Worm (Caenorhabditis elegans): Measurements from ENCODE around the gene R102.10.
"Not testable (repeated sequence)": the region's sequence is repeated elsewhere in the genome, so short reads cannot be mapped to it uniquely, and the experiment has no call there.

R102.10 gene

DNA sequence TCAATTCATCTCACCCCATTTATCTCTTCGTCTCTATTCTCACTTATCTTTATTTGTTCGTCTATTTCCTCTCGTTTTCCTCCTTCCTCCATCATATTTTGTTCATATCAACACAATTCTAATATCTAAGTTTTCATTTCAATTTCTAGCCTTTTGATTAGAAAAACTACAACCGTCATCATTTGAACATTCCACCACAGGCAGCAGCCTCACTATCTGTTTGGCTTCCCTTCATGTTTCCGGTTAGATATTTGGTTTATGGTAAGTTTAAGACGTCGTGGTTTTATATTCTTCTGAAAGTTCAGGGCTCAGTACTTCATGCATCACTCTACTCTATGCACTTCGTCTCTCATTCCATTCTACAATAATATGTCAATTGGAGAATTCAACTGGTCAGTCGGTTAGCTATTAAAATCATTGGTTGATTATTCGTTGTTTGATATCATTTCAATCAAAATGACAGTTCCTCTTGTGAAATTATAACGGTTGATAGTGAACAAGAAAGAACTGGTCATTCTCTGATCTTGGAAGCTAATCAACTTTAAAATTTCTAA lies 48.4 kb upstream of the R102.10 start, which contains the start of gene K08C7.1 (continued):
- TF ChIP-seq hlh-11 (tag; optimal IDR thresholded peaks at IDR 0.05) (peak; percentile 18), spr-1 (tag; optimal IDR thresholded peaks at IDR 0.05) (no peak), hif-1 (tag; optimal IDR thresholded peaks at IDR 0.05) (no peak), tag-97 (GFP tag; IDR thresholded peaks at IDR 0.05) (no peak), tra-1 (GFP tag; IDR thresholded peaks at IDR 0.05) (no peak), nhr-28 (tag; optimal IDR thresholded peaks at IDR 0.05) (peak; percentile 40), hmg-1.1 (GFP tag; IDR thresholded peaks at IDR 0.05) (no peak), ceh-62 (tag; optimal IDR thresholded peaks at IDR 0.05) (no peak), snpc-4 (tag; optimal IDR thresholded peaks at IDR 0.05) (no peak), mxl-2 (GFP tag; conservative IDR thresholded peaks at IDR 0.05) (no peak), lir-3 (tag; optimal IDR thresholded peaks at IDR 0.05) (no peak), ceh-20 (GFP tag; IDR thresholded peaks at IDR 0.05) (no peak), ces-1 (GFP tag; optimal IDR thresholded peaks at IDR 0.05) (no peak), lin-39 (tag; optimal IDR thresholded peaks at IDR 0.05) (no peak), daf-16 (GFP tag; optimal IDR thresholded peaks at IDR 0.05) (no peak), daf-16 (tag; optimal IDR thresholded peaks at IDR 0.05) (peak; percentile 48), ztf-11 (tag; optimal IDR thresholded peaks at IDR 0.05) (no peak), mxl-3 (GFP tag; optimal IDR thresholded peaks at IDR 0.05) (no peak), lin-38 (GFP tag; IDR thresholded peaks at IDR 0.05) (no peak), fos-1 (tag; optimal IDR thresholded peaks at IDR 0.05) (no peak), rbr-2 (tag; optimal IDR thresholded peaks at IDR 0.05) (no peak), fkh-10 (GFP tag; optimal IDR thresholded peaks at IDR 0.05) (no peak), php-3 (GFP tag; IDR thresholded peaks at IDR 0.05) (no peak), saeg-2 (GFP tag; IDR thresholded peaks at IDR 0.05) (no peak), Y5F2A.4 (GFP tag; optimal IDR thresholded peaks at IDR 0.05) (no peak), vab-7 (GFP tag; IDR thresholded peaks at IDR 0.05) (no peak)

DNA sequence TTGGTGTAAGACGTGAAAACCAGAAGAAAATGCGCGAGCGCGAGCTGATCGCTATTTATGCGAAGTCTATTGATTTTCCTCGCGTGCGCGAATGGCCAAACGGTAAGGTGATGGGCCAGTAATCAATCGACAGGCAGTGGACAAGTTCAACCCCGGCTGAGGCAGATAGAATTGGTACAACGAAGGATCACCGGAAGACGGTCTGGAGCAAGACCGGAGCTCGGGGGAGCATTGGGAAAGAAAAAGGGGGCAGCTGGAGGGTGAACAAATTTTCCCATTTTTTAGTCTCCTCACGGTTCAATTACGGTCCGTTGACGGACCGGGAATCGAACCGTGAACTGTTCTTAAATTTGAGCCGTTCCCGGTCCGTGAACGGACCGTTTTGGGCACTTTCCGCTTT lies 46.9 kb upstream of the R102.10 start:
- TF ChIP-seq tra-1 (GFP tag; IDR thresholded peaks at IDR 0.05) (peak; percentile 70), snpc-1.2 (GFP tag; IDR thresholded peaks at IDR 0.05) (peak; percentile 94), php-3 (GFP tag; IDR thresholded peaks at IDR 0.05) (0 out of 2 replicates have a peak, but pooled peaks have one; percentile 42), arid-1 (GFP tag; conservative IDR thresholded peaks at IDR 0.05) (peak; percentile 85), Y48G9A.11 (GFP tag; IDR thresholded peaks at IDR 0.05) (peak; percentile 65), madf-9 (GFP tag; conservative IDR thresholded peaks at IDR 0.05) (0 out of 2 replicates have a peak, but pooled peaks have one; percentile 18), F44E2.7 (GFP tag; IDR thresholded peaks at IDR 0.05) (peak; percentile 83; the same call in 1 of the 2 replicates), dmd-8 (GFP tag; IDR thresholded peaks at IDR 0.05) (peak; percentile 97), D1046.2 (GFP tag; IDR thresholded peaks at IDR 0.05) (0 out of 2 replicates have a peak, but pooled peaks have one; percentile 70), nhr-41 (GFP tag; IDR thresholded peaks at IDR 0.05) (peak; percentile 80; the same call in 1 of the 2 replicates), madf-5 (GFP tag; IDR thresholded peaks at IDR 0.05) (0 out of 4 replicates have a peak, but pooled peaks of 1 of the 2 experiments have one; percentile 42), mxl-2 (GFP tag; conservative IDR thresholded peaks at IDR 0.05) (peak; percentile 51; the same call in 1 of the 2 replicates), vab-7 (GFP tag; IDR thresholded peaks at IDR 0.05) (peak; percentile 65), ceh-44 (GFP tag; IDR thresholded peaks at IDR 0.05) (peak; percentile 71), T26A8.4 (GFP tag; IDR thresholded peaks at IDR 0.05) (peak; percentile 66), F26F4.8 (GFP tag; conservative IDR thresholded peaks at IDR 0.05) (peak; percentile 83), lin-1 (GFP tag; IDR thresholded peaks at IDR 0.05) (0 out of 2 replicates have a peak, but pooled peaks have one; percentile 40), lim-7 (GFP tag; IDR thresholded peaks at IDR 0.05) (peak; percentile 71), ctbp-1 (GFP tag; IDR thresholded peaks at IDR 0.05) (peak; percentile 78), mdt-29 (GFP tag; IDR thresholded peaks at IDR 0.05) (0 out of 2 replicates have a peak, but pooled peaks have one; percentile 37), Y105C5A.15 (GFP tag; IDR thresholded peaks at IDR 0.05) (peak; percentile 80), saeg-2 (GFP tag; IDR thresholded peaks at IDR 0.05) (0 out of 2 replicates have a peak, but pooled peaks have one; percentile 35), pha-4 (GFP tag; IDR thresholded peaks at IDR 0.05) (peak; percentile 61; the same call in 1 of the 2 replicates), dmd-6 (GFP tag; IDR thresholded peaks at IDR 0.05) (0 out of 2 replicates have a peak, but pooled peaks have one; percentile 13)
- TF ChIP-seq pha-4 (tag; optimal IDR thresholded peaks at IDR 0.05): not testable (repeated sequence)
